Worm (Caenorhabditis elegans) whole organism, midembryonic: ENCODE results near the gene srw-35.

Source experiments
- T22C8.4 ChIP-seq: fragments of 200-800 bp; sonication (Bioruptor generic); IDR thresholded peaks from 2 replicates; pipeline ENCODE4 v1.3.6; 2022; ENCODE audit warnings: missing genetic modification characterization, missing compliant biosample characterization
- cog-1 ChIP-seq: sonication (generic microtip); optimal IDR thresholded peaks from 2 replicates; lab custom pipeline; 2016; ENCODE audit warnings: missing genetic modification characterization, missing compliant biosample characterization
- flt-1 ChIP-seq: fragments of 200-800 bp; sonication (Bioruptor generic); IDR thresholded peaks from 2 replicates; pipeline ENCODE4 v1.3.6; 2022; ENCODE audit warnings: missing genetic modification characterization, missing compliant biosample characterization
- klf-2 ChIP-seq: fragments of 200-800 bp; sonication (Bioruptor generic); conservative IDR thresholded peaks from 2 replicates; pipeline ENCODE4 v1.3.6; 2022; ENCODE audit warnings: missing genetic modification reagents, missing genetic modification characterization, missing compliant biosample characterization
- med-1 ChIP-seq: sonication (generic microtip); optimal IDR thresholded peaks from 2 replicates; lab custom pipeline; 2017; ENCODE audit warnings: missing genetic modification characterization, mild to moderate bottlenecking, missing compliant biosample characterization, antibody characterized with exemption, missing genetic modification reagents; ENCODE audit not compliant: insufficient read depth
- ref-1 ChIP-seq: fragments of 200-800 bp; sonication (Bioruptor generic); conservative IDR thresholded peaks from 2 replicates; pipeline ENCODE4 v1.3.6; 2022; ENCODE audit warnings: missing genetic modification reagents, missing genetic modification characterization, missing compliant biosample characterization
- tab-1 ChIP-seq: fragments of 200-800 bp; sonication (Bioruptor generic); IDR thresholded peaks from 2 replicates; pipeline ENCODE4 v1.3.6; 2022; ENCODE audit warnings: missing genetic modification characterization, missing compliant biosample characterization
- ztf-23 ChIP-seq: fragments of 200-800 bp; sonication (Bioruptor generic); IDR thresholded peaks from 2 replicates; pipeline ENCODE4 v1.3.6; 2022; ENCODE audit warnings: missing genetic modification reagents, missing genetic modification characterization, missing compliant biosample characterization
- ztf-29 ChIP-seq: fragments of 200-800 bp; sonication (Bioruptor generic); IDR thresholded peaks from 2 replicates; pipeline ENCODE4 v1.3.6; 2022; ENCODE audit warnings: missing genetic modification reagents, missing genetic modification characterization, missing compliant biosample characterization

The srw-35 gene

DNA sequence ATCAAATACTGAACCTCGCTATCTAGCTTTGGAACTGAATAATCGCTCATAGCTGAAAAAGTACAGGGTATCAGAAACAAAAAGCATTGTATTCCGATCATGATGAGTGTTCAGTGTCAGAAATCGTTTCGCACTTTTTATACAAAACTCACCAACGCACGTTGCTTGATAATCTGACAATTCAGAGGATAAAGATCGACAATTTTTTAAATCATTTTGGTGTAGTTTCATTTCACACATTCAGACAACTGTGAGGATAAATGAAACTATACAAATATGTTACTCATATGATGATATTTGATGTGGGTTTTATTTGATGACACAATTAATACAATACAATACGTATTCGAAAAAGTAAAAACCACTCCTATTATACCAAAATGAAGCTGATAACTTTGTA is 10.7 kb downstream of the srw-35 start, which contains the start of gene F57E7.2:
Gene F57E7.2, minus strand, starts transcription at position 101 of the 400 bp plus-strand sequence.
- TF ChIP-seq T22C8.4 (GFP tag; lab: Robert Waterston, UW) (no peak), med-1 (GFP tag; lab: Kevin White, UChicago) (no peak), tab-1 (no peak), klf-2 (no peak), ztf-23 (GFP tag; lab: Robert Waterston, UW) (no peak), ztf-29 (GFP tag; lab: Robert Waterston, UW) (no peak), ref-1 (no peak), cog-1 (tag; lab: Kevin White, UChicago) (no peak), flt-1 (GFP tag; lab: Robert Waterston, UW) (no peak)

DNA sequence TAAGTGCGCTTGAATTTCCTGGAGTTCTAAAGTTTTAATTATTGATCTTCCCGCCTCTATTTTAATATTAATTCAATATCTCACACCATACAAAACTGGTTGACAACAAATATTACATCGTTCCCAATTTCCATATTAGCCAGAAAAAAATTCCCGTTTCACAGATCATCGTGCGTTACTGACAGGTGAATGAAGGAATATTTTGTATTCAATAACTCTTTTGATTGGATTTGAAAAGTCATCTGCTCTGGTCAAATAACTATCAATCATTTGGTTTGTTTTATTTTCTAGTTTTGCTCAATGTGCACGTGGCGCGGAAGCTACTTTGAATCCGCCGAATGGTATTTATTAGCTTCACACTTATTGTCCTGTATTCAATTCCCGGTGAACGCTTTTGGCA is 11.4 kb downstream of the srw-35 start, which contains the start of gene srh-139:
Gene srh-139, plus strand, starts transcription at position 301 of the 400 bp plus-strand sequence.
- TF ChIP-seq T22C8.4 (GFP tag; lab: Robert Waterston, UW): no peak
- no peak for TF ChIP-seq ztf-29 (GFP tag; lab: Robert Waterston, UW)
- TF ChIP-seq med-1 (GFP tag; lab: Kevin White, UChicago): no peak
- no peak for TF ChIP-seq cog-1 (tag; lab: Kevin White, UChicago)
- TF ChIP-seq tab-1: no peak
- no peak for TF ChIP-seq klf-2
- no peak for TF ChIP-seq ztf-23 (GFP tag; lab: Robert Waterston, UW)
- no peak for TF ChIP-seq flt-1 (GFP tag; lab: Robert Waterston, UW)
- TF ChIP-seq ref-1: no peak

DNA sequence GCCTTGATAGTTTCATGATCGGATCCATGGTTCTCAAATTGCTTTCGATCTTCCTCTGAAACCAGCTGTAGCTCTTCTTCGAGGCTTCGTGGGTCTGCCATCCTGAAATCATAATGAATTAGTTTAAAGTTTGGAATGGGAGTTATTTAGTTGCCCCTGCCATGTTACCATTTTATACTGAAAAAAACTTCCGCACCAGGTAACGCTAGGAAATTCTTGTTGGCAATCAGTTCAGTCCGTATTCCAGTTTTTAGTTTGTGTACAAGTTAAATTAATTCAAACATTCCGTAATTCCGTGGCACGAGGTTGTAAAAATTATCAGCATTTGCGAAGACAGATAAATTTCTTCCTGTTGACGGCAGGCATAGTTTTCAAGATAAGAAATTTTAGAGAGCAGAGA is 15.2 kb downstream of the srw-35 start, which contains the start of gene Y32B12A.5:
Gene Y32B12A.5, minus strand, starts transcription at position 101 of the 400 bp plus-strand sequence.
- TF ChIP-seq ztf-29 (GFP tag; lab: Robert Waterston, UW): no peak
- no peak for TF ChIP-seq ztf-23 (GFP tag; lab: Robert Waterston, UW)

DNA sequence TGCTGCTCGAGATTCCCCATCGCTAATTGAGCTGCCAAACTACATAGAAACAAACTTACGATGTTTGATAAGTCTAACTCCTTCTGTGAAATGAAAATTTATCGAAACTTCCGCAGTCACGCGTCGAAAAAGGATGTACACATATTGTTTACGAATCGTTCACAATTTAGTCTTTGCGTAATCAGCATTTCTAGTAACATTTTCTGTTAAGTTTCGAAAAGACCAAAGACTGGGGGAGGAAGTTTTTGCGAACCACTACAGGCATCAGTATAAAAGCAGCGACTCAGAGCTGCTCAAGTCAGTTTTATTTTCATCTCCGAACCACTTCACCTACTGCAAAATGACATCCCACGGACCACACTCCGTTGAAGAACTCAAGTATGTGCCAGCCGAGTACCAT is 15.9 kb downstream of the srw-35 start, which contains the start of gene sqst-4:
Gene sqst-4, plus strand, starts transcription at position 301 of the 400 bp plus-strand sequence.
- TF ChIP-seq ref-1 (no peak), klf-2 (no peak), tab-1 (no peak), med-1 (GFP tag; lab: Kevin White, UChicago) (no peak), ztf-23 (GFP tag; lab: Robert Waterston, UW) (no peak), cog-1 (tag; lab: Kevin White, UChicago) (no peak), ztf-29 (GFP tag; lab: Robert Waterston, UW) (no peak), flt-1 (GFP tag; lab: Robert Waterston, UW) (no peak), T22C8.4 (GFP tag; lab: Robert Waterston, UW) (no peak)

DNA sequence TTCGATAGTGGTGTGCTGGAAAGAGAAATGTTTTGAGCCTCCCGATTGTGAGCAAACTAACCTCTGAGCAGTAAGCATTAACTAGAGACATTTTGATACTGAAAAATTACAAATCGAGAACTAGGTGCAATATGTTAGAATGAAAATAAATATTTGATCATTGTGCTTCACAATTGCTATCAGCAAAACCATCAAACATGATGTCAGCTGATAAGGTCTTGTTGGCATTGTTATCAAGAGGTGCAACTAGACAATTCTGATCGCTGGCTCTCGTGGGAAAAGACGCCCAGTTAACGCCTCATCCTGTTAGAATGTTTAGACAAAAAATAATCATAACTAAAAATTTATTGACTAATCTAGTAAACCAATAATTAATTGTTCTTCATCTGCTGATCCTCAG is 22.0 kb downstream of the srw-35 start, which contains the start of gene comt-2:
Gene comt-2, minus strand, starts transcription at position 131 of the 400 bp plus-strand sequence.
- TF ChIP-seq T22C8.4 (GFP tag; lab: Robert Waterston, UW) (no peak), ztf-23 (GFP tag; lab: Robert Waterston, UW) (no peak), ztf-29 (GFP tag; lab: Robert Waterston, UW) (no peak), klf-2 (no peak), med-1 (GFP tag; lab: Kevin White, UChicago) (no peak), ref-1 (no peak), tab-1 (no peak), cog-1 (tag; lab: Kevin White, UChicago) (no peak), flt-1 (GFP tag; lab: Robert Waterston, UW) (no peak)

DNA sequence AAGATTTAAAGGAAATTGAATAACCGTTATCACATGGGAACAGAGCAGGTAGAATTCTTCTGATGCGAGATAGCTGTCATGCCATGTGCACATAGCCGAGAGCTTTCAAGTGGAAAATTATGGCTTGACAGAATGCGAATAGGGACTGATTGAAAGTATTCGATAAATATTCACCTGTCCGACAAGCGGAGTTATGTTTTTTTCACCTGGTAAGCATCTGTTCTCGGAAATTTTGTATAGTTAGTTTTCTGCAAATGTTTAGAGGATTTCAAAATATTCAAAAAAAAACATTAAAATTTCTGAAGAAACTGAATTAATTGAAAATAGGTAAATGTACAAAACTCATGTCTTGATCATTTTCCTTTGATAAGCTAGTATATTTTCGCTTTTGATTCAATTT is 25.2 kb downstream of the srw-35 start, which contains the start of gene srh-136:
Gene srh-136, minus strand, starts transcription at position 93 of the 400 bp plus-strand sequence.
- TF ChIP-seq T22C8.4 (GFP tag; lab: Robert Waterston, UW) (no peak), tab-1 (no peak), klf-2 (no peak), ztf-23 (GFP tag; lab: Robert Waterston, UW) (no peak), ztf-29 (GFP tag; lab: Robert Waterston, UW) (no peak), flt-1 (GFP tag; lab: Robert Waterston, UW) (no peak), cog-1 (tag; lab: Kevin White, UChicago) (no peak), med-1 (GFP tag; lab: Kevin White, UChicago) (no peak), ref-1 (no peak)

DNA sequence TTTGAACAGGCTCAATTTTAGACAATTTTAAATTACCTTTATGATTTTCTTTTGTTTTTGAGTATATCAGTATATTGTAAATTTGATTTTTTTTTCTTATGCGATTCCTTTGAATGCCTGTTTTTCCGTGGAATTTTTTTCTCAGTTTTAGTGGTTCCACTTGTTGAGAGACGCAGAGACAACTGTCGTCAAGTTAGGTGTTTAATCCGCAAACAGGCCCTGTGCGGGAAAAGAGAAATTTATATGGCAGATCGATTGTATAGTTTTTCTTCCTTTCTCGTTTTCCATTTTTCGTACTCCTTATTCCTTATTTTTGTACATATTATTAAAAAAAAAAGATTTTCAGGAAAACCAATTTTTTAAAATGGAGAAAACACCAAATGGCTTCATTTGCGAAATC is 26.7 kb downstream of the srw-35 start, which contains the start of gene F36D3.1:
Gene F36D3.1, plus strand, starts transcription at position 347 of the 400 bp plus-strand sequence.
- TF ChIP-seq T22C8.4 (GFP tag; lab: Robert Waterston, UW) (no peak), ztf-23 (GFP tag; lab: Robert Waterston, UW) (no peak), med-1 (GFP tag; lab: Kevin White, UChicago) (no peak), klf-2 (no peak)

DNA sequence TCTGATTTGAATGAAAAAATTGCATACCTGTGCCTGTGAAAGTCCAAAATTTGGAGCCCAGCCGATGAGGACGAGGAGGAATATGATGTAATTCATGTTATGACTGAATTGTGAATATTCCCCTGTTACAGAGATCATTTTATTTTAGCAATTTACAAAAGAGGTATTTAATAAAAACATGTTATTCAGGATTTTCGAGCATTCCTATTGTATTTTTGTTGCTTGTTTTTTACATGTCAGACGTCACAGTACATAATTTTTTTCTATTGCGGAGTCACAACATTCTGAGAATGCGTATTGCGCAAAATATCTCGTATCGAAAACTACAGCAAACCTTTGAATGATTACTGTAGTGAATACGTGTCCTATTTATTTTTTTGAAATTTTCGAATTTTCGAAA is 30.9 kb downstream of the srw-35 start, which contains the start of gene F36D3.14:
Gene F36D3.14, minus strand, starts transcription at position 101 of the 400 bp plus-strand sequence.
- TF ChIP-seq ztf-23 (GFP tag; lab: Robert Waterston, UW) (no peak), flt-1 (GFP tag; lab: Robert Waterston, UW) (no peak), klf-2 (no peak), ztf-29 (GFP tag; lab: Robert Waterston, UW) (no peak), T22C8.4 (GFP tag; lab: Robert Waterston, UW) (no peak), med-1 (GFP tag; lab: Kevin White, UChicago) (no peak), ref-1 (no peak), cog-1 (tag; lab: Kevin White, UChicago) (no peak), tab-1 (no peak)

DNA sequence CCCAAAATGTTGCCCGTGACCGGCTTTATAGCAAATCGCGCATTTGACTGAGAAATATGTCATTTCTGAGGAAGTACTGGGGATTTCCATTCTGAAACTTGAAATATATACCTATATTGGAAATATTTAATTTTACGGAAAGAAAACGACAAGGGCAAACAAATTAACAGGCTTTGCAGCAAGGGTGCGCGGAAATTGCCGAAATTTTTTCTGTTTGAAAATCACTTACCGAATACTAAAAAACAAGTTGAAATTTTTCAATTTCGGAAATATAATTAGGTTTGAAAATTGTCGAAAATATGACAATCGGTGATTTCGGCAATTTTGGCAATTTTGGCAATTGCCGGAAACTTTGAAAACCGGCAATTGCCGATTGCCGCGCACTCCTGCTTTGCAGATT is 33.5 kb downstream of the srw-35 start, which contains the start of gene nhr-54:
Gene nhr-54, minus strand, starts transcription at position 101 of the 400 bp plus-strand sequence.
- TF ChIP-seq ztf-23 (GFP tag; lab: Robert Waterston, UW) (no peak), cog-1 (tag; lab: Kevin White, UChicago) (no peak), flt-1 (GFP tag; lab: Robert Waterston, UW) (no peak)

DNA sequence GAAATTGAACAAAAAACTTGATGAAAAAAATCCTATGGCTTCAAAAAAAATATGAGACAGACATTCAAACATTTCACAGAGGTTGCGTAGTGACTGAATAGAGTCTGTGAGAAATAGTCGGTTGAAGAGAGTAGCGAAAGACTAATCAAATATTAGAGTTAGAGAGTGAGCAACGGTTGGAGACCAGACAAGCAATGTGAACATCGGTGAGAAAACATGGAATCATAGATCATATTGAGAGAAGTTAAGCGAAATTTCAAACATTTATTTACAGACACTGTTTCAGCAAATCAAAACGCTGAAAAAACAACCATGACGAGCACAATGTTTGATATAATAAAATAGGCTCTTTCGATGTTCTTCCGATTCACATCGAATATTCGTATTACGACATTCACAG is 34.3 kb downstream of the srw-35 start:
- no peak for TF ChIP-seq flt-1 (GFP tag; lab: Robert Waterston, UW)
- TF ChIP-seq med-1 (GFP tag; lab: Kevin White, UChicago): no peak
- no peak for TF ChIP-seq ref-1
- TF ChIP-seq ztf-23 (GFP tag; lab: Robert Waterston, UW): no peak
- no peak for TF ChIP-seq T22C8.4 (GFP tag; lab: Robert Waterston, UW)
- TF ChIP-seq cog-1 (tag; lab: Kevin White, UChicago): no peak
